Worm (Caenorhabditis elegans) whole organism, early embryonic: ENCODE measurements around the gene Y69A2AR.18.
A peak's percentile ranks its signal among the peaks of the same experiment; 100 is the strongest.

Source experiments
- B0310.2 ChIP-seq: sonication (generic microtip); optimal IDR thresholded peaks from 2 replicates; lab custom pipeline; 2016; ENCODE audit warnings: mild to moderate bottlenecking, missing genetic modification characterization, missing compliant biosample characterization
- F13C5.2 ChIP-seq: sonication (generic microtip); optimal IDR thresholded peaks from 2 replicates; lab custom pipeline; 2017; ENCODE audit warnings: mild to moderate bottlenecking, missing genetic modification characterization, inconsistent platforms, missing compliant biosample characterization
- aly-1 ChIP-seq: sonication (generic microtip); optimal IDR thresholded peaks from 2 replicates; lab custom pipeline; 2016; ENCODE audit warnings: missing genetic modification characterization, missing compliant biosample characterization
- ama-1 ChIP-seq: fragments of 150-350 bp; optimal IDR thresholded peaks from 2 replicates; lab custom pipeline; 2014
- ceh-13 ChIP-seq: fragments of 200-800 bp; sonication (Bioruptor generic); optimal IDR thresholded peaks from 2 replicates; lab custom pipeline; 2018; ENCODE audit warnings: mild to moderate bottlenecking, missing genetic modification characterization, missing compliant biosample characterization
- ceh-36 ChIP-seq: sonication (generic microtip); optimal IDR thresholded peaks from 2 replicates; lab custom pipeline; 2016; ENCODE audit warnings: missing genetic modification characterization, inconsistent platforms, missing compliant biosample characterization
- ets-7 ChIP-seq: sonication (generic microtip); optimal IDR thresholded peaks from 2 replicates; lab custom pipeline; 2016; ENCODE audit warnings: missing genotype, missing genetic modification characterization, missing compliant biosample characterization
- flt-1 ChIP-seq: fragments of 200-800 bp; sonication (Bioruptor generic); IDR thresholded peaks from 2 replicates; pipeline ENCODE4 v1.3.6; 2022; ENCODE audit warnings: missing genetic modification characterization, missing compliant biosample characterization
- hmbx-1 ChIP-seq: sonication (generic microtip); optimal IDR thresholded peaks from 2 replicates; lab custom pipeline; 2016; ENCODE audit warnings: mild to moderate bottlenecking, missing genetic modification characterization, missing compliant biosample characterization
- hmg-4 ChIP-seq: fragments of 200-800 bp; sonication (Bioruptor generic); optimal IDR thresholded peaks from 2 replicates; lab custom pipeline; 2018; ENCODE audit warnings: mild to moderate bottlenecking, missing genetic modification characterization, missing compliant biosample characterization
- hnd-1 ChIP-seq: sonication (generic microtip); optimal IDR thresholded peaks from 2 replicates; lab custom pipeline; 2016; ENCODE audit warnings: missing genetic modification characterization, missing compliant biosample characterization
- pes-1 ChIP-seq: fragments of 200-800 bp; sonication (Bioruptor generic); IDR thresholded peaks from 2 replicates; pipeline ENCODE4 v1.3.6; 2022; ENCODE audit warnings: missing genetic modification reagents, missing genetic modification characterization, missing compliant biosample characterization
- scrt-1 ChIP-seq: fragments of 200-800 bp; sonication (Bioruptor generic); IDR thresholded peaks from 2 replicates; pipeline ENCODE4 v1.3.6; 2022; ENCODE audit warnings: missing genetic modification characterization, missing compliant biosample characterization
- sea-1 ChIP-seq: fragments of 200-800 bp; sonication (Bioruptor generic); conservative IDR thresholded peaks from 2 replicates; pipeline ENCODE4 v1.3.6; 2022; ENCODE audit warnings: missing genetic modification characterization, missing compliant biosample characterization
- tbx-11 ChIP-seq: fragments of 200-800 bp; sonication (Bioruptor generic); IDR thresholded peaks from 2 replicates; pipeline ENCODE4 v1.3.6; 2022; ENCODE audit warnings: missing genetic modification characterization, missing compliant biosample characterization
- tbx-37 ChIP-seq: fragments of 200-800 bp; sonication (Bioruptor generic); conservative IDR thresholded peaks from 2 replicates; pipeline ENCODE4 v1.3.6; 2022; ENCODE audit warnings: missing genetic modification reagents, missing genetic modification characterization, missing compliant biosample characterization
- tra-4 ChIP-seq: sonication (generic microtip); optimal IDR thresholded peaks from 2 replicates; lab custom pipeline; 2017; ENCODE audit warnings: missing genetic modification characterization, missing compliant biosample characterization

The Y69A2AR.18 gene

DNA sequence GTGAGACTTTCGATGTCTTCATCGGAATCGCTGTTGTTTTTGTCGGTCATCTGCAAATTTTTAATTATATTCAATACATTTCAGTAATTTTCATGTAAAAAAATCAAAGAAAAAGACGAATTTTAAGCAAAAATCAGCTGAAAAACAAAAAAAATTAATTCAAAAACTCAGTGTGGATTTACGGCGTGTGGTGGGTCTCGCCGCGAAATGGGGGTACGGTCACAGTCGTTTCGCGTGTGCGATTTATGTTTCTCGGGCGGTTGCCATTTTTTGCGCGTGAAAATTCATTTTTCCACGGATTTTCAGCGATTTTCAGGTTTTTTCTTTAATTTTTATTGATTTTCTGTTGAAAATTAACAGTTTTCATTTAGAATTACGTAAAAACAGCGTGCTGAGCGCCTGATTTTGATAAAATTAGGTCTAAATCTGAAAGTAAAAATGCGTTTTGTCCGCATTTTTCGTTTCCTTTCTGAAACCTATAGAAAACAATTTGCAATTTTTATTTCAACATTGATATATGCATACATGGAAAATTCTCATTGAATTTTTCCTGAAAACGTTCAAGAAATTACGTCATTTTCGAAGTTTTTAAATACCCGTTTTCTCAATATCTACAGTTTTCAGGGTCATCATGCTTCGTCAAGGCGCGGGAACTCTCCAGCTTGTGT lies at the start of gene Y69A2AR.18, which contains the start of gene ccdc-12:
TSS of gene Y69A2AR.18 (plus strand) at position 618 of the 668 bp plus-strand sequence.
TSS of gene ccdc-12 (minus strand) at position 57 of the 668 bp plus-strand sequence.
- TF ChIP-seq ets-7 (tag; lab: Kevin White, UChicago) = no peak
- peak; percentile 56 for TF ChIP-seq F13C5.2

DNA sequence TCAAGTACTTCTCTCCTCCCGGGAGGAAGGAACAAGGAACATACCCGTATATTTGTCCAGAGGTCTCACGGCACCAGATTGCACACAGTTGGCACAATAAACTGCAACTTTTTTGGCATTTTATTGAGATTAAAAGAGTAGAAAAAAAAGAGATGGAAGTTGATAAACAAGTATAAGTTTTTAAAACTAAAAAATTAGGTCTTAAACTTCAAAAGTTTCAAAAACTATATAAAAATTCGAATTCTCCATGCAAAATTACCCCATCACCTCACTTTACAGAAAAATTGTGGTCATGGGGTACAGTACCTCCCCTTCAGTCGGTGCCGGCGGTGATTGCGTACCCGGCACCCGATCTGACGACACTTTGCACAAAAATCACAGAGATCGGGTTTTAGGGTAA lies 44.3 kb upstream of the Y69A2AR.18 start, which contains the start of gene C45G7.13:
TSS of gene C45G7.13 (minus strand) at position 101 of the 400 bp plus-strand sequence.
- no peak for TF ChIP-seq hmg-4 (GFP tag; lab: Kevin White, UChicago)
- TF ChIP-seq ceh-13 (GFP tag; lab: Kevin White, UChicago) = no peak
- TF ChIP-seq hmbx-1 = no peak
- no peak for TF ChIP-seq ama-1 (lab: Kevin White, UChicago)
- no peak for TF ChIP-seq pes-1
- TF ChIP-seq sea-1 (GFP tag; lab: Robert Waterston, UW) = no peak

DNA sequence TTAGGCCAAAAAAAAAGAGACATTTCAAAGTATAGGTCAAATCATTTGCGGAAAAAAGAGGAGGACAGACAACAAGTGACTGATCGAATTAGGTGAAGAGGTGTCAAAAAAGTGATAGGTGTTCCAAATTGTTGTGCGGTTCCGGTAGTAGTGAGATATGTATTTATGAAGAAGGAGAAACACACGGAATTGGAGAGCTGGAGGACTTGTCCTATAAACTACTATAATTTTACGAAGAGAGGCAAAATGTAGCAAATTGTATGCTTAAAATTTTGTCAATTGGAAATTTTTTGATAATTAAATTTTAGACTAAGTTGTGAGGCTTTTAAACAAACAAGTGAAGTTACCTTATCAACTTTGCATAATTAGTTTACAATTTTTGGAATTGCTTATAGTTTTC lies 43.9 kb upstream of the Y69A2AR.18 start:
- no peak for TF ChIP-seq flt-1 (GFP tag; lab: Robert Waterston, UW)

DNA sequence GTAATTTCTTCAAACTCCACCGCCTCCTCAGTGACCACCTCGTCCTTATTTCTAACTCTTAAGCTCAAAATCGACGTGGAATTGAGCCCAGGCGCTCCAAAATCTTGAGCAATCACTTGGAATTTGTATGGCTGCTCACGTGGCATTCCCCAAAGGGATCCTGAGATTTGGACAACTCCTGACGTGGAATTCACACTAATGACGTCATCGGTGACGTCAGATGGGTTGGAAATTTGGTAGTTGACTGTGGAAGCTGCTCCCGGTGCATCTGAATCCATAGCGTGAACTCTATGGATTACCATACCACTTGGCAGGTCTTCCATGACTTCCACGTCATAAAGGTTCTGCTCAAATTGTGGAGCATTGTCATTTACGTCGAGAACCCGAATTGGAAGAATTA lies 40.4 kb upstream of the Y69A2AR.18 start:
- TF ChIP-seq sea-1 (GFP tag; lab: Robert Waterston, UW) (no peak), hmbx-1 (no peak), hmg-4 (GFP tag; lab: Kevin White, UChicago) (no peak), tra-4 (tag; lab: Kevin White, UChicago) (no peak), ceh-13 (GFP tag; lab: Kevin White, UChicago) (no peak)

DNA sequence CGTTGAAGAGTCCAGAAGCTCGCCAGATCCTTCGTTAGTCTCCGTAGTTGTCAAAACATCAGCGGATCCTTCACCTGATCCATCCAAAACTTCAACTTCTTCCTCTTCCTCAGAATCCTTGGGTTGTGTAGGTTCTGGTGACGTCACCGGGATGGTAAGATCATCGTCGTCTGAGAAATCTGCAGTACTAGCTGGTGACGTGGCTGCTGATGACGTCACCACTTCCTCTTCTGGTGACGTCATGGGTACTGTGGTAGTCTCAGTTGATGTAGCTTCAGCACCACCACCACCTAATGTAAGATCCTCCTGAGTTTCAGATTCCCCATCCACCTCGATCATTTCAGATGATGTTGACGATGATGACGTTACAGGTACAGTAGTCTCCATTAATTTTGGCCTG lies 34.1 kb upstream of the Y69A2AR.18 start:
- no peak for TF ChIP-seq tbx-37 (GFP tag; lab: Robert Waterston, UW)
- TF ChIP-seq tbx-11 (GFP tag; lab: Robert Waterston, UW) = no peak
- no peak for TF ChIP-seq flt-1 (GFP tag; lab: Robert Waterston, UW)
- no peak for TF ChIP-seq ceh-36 (tag; lab: Kevin White, UChicago)
- TF ChIP-seq tra-4 (tag; lab: Kevin White, UChicago) = no peak
- no peak for TF ChIP-seq hmg-4 (GFP tag; lab: Kevin White, UChicago)
- no peak for TF ChIP-seq pes-1
- no peak for TF ChIP-seq hmbx-1
- no peak for TF ChIP-seq ama-1 (lab: Kevin White, UChicago)
- no peak for TF ChIP-seq scrt-1 (GFP tag; lab: Robert Waterston, UW)
- no peak for TF ChIP-seq ceh-13 (GFP tag; lab: Kevin White, UChicago)
- TF ChIP-seq ets-7 (tag; lab: Kevin White, UChicago) = no peak
- TF ChIP-seq aly-1 (tag; lab: Kevin White, UChicago) = no peak
- TF ChIP-seq sea-1 (GFP tag; lab: Robert Waterston, UW) = no peak

DNA sequence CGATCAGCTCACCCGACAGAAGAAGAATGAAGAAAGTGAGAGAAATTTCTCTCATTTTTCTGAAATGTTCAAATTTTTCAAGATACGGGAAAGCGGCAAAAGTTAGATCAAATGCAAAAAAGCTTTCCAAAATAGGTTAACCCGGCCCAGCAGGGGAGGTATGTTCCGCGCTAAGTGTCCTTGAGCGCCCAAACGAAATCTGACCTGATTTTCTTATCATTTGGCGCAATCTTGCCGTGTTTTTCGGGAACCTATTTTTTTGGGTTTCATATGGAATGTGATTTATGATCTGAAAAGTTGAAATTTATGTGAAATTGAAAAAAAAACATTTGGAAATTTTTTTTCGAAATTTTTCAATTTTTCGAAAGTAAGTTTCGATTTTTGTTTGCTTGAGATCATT lies 32.2 kb upstream of the Y69A2AR.18 start, which contains the start of gene cdh-10:
TSS of gene cdh-10 (minus strand) at position 59 of the 400 bp plus-strand sequence.
- TF ChIP-seq aly-1 (tag; lab: Kevin White, UChicago) (no peak), B0310.2 (tag; lab: Kevin White, UChicago) (no peak), ama-1 (lab: Kevin White, UChicago) (no peak), tbx-11 (GFP tag; lab: Robert Waterston, UW) (no peak)

DNA sequence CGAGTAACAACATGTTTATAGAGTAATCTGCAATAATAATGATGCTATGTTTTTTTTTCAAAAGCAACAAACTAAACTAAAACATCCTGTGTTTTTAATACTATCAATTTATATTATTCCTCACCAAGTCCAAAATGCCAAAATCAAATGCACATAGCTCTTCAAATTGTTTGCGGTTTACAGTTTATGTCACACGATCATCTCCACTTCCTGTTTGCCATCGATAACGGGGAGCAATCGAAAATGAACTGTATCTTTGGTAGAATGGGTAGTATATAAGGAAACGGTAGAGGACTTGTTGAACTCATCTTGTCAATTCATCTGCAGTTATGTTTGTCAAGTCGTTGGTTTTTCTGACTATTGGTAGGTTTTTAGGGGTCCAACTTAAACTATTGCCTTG lies 31.4 kb upstream of the Y69A2AR.18 start, which contains the start of gene ilys-3:
TSS of gene ilys-3 (plus strand) at position 301 of the 400 bp plus-strand sequence.
- TF ChIP-seq flt-1 (GFP tag; lab: Robert Waterston, UW) (no peak), scrt-1 (GFP tag; lab: Robert Waterston, UW) (no peak), F13C5.2 (no peak), hnd-1 (tag; lab: Kevin White, UChicago) (no peak), B0310.2 (tag; lab: Kevin White, UChicago) (no peak), sea-1 (GFP tag; lab: Robert Waterston, UW) (no peak), ceh-13 (GFP tag; lab: Kevin White, UChicago) (no peak), ets-7 (tag; lab: Kevin White, UChicago) (no peak), ceh-36 (tag; lab: Kevin White, UChicago) (no peak), hmbx-1 (no peak), tbx-37 (GFP tag; lab: Robert Waterston, UW) (no peak), pes-1 (no peak), ama-1 (lab: Kevin White, UChicago) (no peak), aly-1 (tag; lab: Kevin White, UChicago) (no peak), tra-4 (tag; lab: Kevin White, UChicago) (no peak), tbx-11 (GFP tag; lab: Robert Waterston, UW) (no peak), hmg-4 (GFP tag; lab: Kevin White, UChicago) (no peak)

DNA sequence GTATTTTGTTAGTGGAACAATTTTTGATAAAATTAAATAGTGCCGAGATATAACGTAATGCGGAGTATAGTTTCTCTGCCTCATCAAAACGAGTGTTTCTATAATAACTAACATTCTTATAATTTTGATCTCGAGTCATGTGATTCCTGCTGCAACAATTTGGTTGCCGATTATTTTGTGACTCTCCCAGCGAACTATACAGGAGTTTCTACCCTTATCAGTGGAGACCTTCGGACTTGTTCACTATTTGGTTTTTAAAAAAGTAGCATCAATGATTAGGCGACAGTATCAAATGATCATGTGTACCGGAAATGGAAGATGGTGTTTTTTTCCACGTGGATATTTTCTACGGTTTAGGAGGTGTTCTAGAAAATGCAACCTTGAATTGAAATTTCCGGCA lies 29.3 kb upstream of the Y69A2AR.18 start:
- TF ChIP-seq ets-7 (tag; lab: Kevin White, UChicago) (no peak), F13C5.2 (no peak), hnd-1 (tag; lab: Kevin White, UChicago) (no peak)
